Fruit fly (Drosophila melanogaster) whole organism, embryonic: Measurements from ENCODE around the gene anchor.

ENCODE experiments used
- CG10431 ChIP-seq: fragments of 200-800 bp; sonication (Bioruptor generic); optimal IDR thresholded peaks from 3 replicates; lab custom pipeline; 2018; ENCODE audit warnings: missing biosample characterization, mild to moderate bottlenecking, missing genetic modification characterization
- CG13123 ChIP-seq: fragments of 200-800 bp; sonication (Bioruptor generic); optimal IDR thresholded peaks from 2 replicates; lab custom pipeline; 2016; ENCODE audit warnings: missing biosample characterization, missing genetic modification characterization
- CG16863 ChIP-seq: fragments of 200-800 bp; sonication (Bioruptor generic); optimal IDR thresholded peaks from 3 replicates; lab custom pipeline; 2016; ENCODE audit warnings: missing biosample characterization, missing genetic modification characterization
- CG31388 ChIP-seq: fragments of 200-800 bp; sonication (Bioruptor generic); optimal IDR thresholded peaks from 2 replicates; lab custom pipeline; 2016; ENCODE audit warnings: missing biosample characterization, missing genetic modification characterization
- CG4404 ChIP-seq: fragments of 200-800 bp; sonication (Bioruptor generic); IDR thresholded peaks from 2 replicates; pipeline ENCODE4 v1.3.6; 2022; ENCODE audit warnings: missing biosample characterization, missing genetic modification characterization
- Dfd ChIP-seq, 2 experiments: fragments of >200 bp; optimal IDR thresholded peaks; 2 replicates each; lab custom pipeline; 2017; ENCODE audit warnings: missing biosample characterization in 2 of 2, missing genetic modification characterization in 2 of 2
- Hand ChIP-seq: fragments of 200-800 bp; sonication (Bioruptor generic); optimal IDR thresholded peaks from 2 replicates; lab custom pipeline; 2017; ENCODE audit warnings: mild to moderate bottlenecking, missing biosample characterization, missing genetic modification reagents, missing genetic modification characterization
- Rfx ChIP-seq: fragments of 200-800 bp; sonication (Bioruptor generic); IDR thresholded peaks from 2 replicates; pipeline ENCODE4 v1.3.6; 2022; ENCODE audit warnings: missing biosample characterization, missing genetic modification characterization
- eve ChIP-seq, 2 experiments: fragments of >200 bp; optimal IDR thresholded peaks; 2 replicates each; lab custom pipeline; 2017; ENCODE audit warnings: missing biosample characterization in 2 of 2, missing genetic modification characterization in 2 of 2
- luna ChIP-seq: fragments of 200-800 bp; sonication (Bioruptor generic); optimal IDR thresholded peaks from 2 replicates; lab custom pipeline; 2016; ENCODE audit warnings: missing biosample characterization, missing genetic modification characterization
- sob ChIP-seq: fragments of 200-800 bp; sonication (Bioruptor generic); IDR thresholded peaks from 2 replicates; pipeline ENCODE4 v1.3.6; 2022; ENCODE audit warnings: missing biosample characterization, missing genetic modification characterization
- tup ChIP-seq: fragments of 200-800 bp; sonication (Bioruptor generic); optimal IDR thresholded peaks from 2 replicates; lab custom pipeline; 2016; ENCODE audit warnings: missing biosample characterization, mild to moderate bottlenecking, missing genetic modification characterization, moderate library complexity

DNA sequence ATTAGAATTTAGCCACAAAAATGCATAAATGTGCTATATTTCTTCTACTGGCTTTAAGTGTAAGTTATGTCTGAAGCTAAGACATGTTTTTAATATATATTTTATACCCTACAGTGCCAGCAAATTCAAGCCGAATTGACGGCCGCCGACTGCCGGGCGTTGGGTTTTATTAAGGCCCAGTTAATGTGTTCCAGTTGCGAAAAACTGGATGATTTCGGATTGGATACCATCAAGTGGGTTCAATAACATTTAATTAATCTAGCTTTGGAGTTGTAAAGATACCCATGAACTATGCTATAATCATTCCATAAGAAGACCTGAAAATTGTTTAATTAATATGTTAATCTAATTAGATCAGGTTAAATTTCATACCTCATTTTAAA, 33.0 kb downstream of the anchor start:
- TF ChIP-seq CG31388 (GFP tag; lab: Kevin White, UChicago) (no peak), CG4404 (GFP tag; lab: Robert Waterston, UW) (no peak), Dfd (GFP tag; optimal IDR thresholded peaks at IDR 0.05; lab: Kevin White, UChicago) (no peak), tup (no peak), sob (GFP tag; lab: Robert Waterston, UW) (no peak), Rfx (GFP tag; lab: Robert Waterston, UW) (no peak), CG13123 (GFP tag; lab: Kevin White, UChicago) (no peak), luna (GFP tag; lab: Kevin White, UChicago) (no peak), CG10431 (no peak), eve (GFP tag; optimal IDR thresholded peaks at IDR 0.05; lab: Kevin White, UChicago) (no peak), CG16863 (GFP tag; lab: Kevin White, UChicago) (no peak), Hand (GFP tag; lab: Kevin White, UChicago) (no peak)
